Worm (Caenorhabditis elegans) whole organism, early embryonic: Measurements from ENCODE around the gene R07H5.16.

ENCODE experiments used
- B0310.2 ChIP-seq: sonication (generic microtip); optimal IDR thresholded peaks from 2 replicates; lab custom pipeline; 2016; ENCODE audit warnings: mild to moderate bottlenecking, missing genetic modification characterization, missing compliant biosample characterization
- F13C5.2 ChIP-seq: sonication (generic microtip); optimal IDR thresholded peaks from 2 replicates; lab custom pipeline; 2017; ENCODE audit warnings: mild to moderate bottlenecking, missing genetic modification characterization, inconsistent platforms, missing compliant biosample characterization
- aly-1 ChIP-seq: sonication (generic microtip); optimal IDR thresholded peaks from 2 replicates; lab custom pipeline; 2016; ENCODE audit warnings: missing genetic modification characterization, missing compliant biosample characterization
- ama-1 ChIP-seq: fragments of 150-350 bp; optimal IDR thresholded peaks from 2 replicates; lab custom pipeline; 2014
- ceh-13 ChIP-seq: fragments of 200-800 bp; sonication (Bioruptor generic); optimal IDR thresholded peaks from 2 replicates; lab custom pipeline; 2018; ENCODE audit warnings: mild to moderate bottlenecking, missing genetic modification characterization, missing compliant biosample characterization
- ceh-36 ChIP-seq: sonication (generic microtip); optimal IDR thresholded peaks from 2 replicates; lab custom pipeline; 2016; ENCODE audit warnings: missing genetic modification characterization, inconsistent platforms, missing compliant biosample characterization
- ets-7 ChIP-seq: sonication (generic microtip); optimal IDR thresholded peaks from 2 replicates; lab custom pipeline; 2016; ENCODE audit warnings: missing genotype, missing genetic modification characterization, missing compliant biosample characterization
- flt-1 ChIP-seq: fragments of 200-800 bp; sonication (Bioruptor generic); IDR thresholded peaks from 2 replicates; pipeline ENCODE4 v1.3.6; 2022; ENCODE audit warnings: missing genetic modification characterization, missing compliant biosample characterization
- hmbx-1 ChIP-seq: sonication (generic microtip); optimal IDR thresholded peaks from 2 replicates; lab custom pipeline; 2016; ENCODE audit warnings: mild to moderate bottlenecking, missing genetic modification characterization, missing compliant biosample characterization
- hmg-4 ChIP-seq: fragments of 200-800 bp; sonication (Bioruptor generic); optimal IDR thresholded peaks from 2 replicates; lab custom pipeline; 2018; ENCODE audit warnings: mild to moderate bottlenecking, missing genetic modification characterization, missing compliant biosample characterization
- hnd-1 ChIP-seq: sonication (generic microtip); optimal IDR thresholded peaks from 2 replicates; lab custom pipeline; 2016; ENCODE audit warnings: missing genetic modification characterization, missing compliant biosample characterization
- pes-1 ChIP-seq: fragments of 200-800 bp; sonication (Bioruptor generic); IDR thresholded peaks from 2 replicates; pipeline ENCODE4 v1.3.6; 2022; ENCODE audit warnings: missing genetic modification reagents, missing genetic modification characterization, missing compliant biosample characterization
- scrt-1 ChIP-seq: fragments of 200-800 bp; sonication (Bioruptor generic); IDR thresholded peaks from 2 replicates; pipeline ENCODE4 v1.3.6; 2022; ENCODE audit warnings: missing genetic modification characterization, missing compliant biosample characterization
- sea-1 ChIP-seq: fragments of 200-800 bp; sonication (Bioruptor generic); conservative IDR thresholded peaks from 2 replicates; pipeline ENCODE4 v1.3.6; 2022; ENCODE audit warnings: missing genetic modification characterization, missing compliant biosample characterization
- tbx-11 ChIP-seq: fragments of 200-800 bp; sonication (Bioruptor generic); IDR thresholded peaks from 2 replicates; pipeline ENCODE4 v1.3.6; 2022; ENCODE audit warnings: missing genetic modification characterization, missing compliant biosample characterization
- tbx-37 ChIP-seq: fragments of 200-800 bp; sonication (Bioruptor generic); conservative IDR thresholded peaks from 2 replicates; pipeline ENCODE4 v1.3.6; 2022; ENCODE audit warnings: missing genetic modification reagents, missing genetic modification characterization, missing compliant biosample characterization
- tra-4 ChIP-seq: sonication (generic microtip); optimal IDR thresholded peaks from 2 replicates; lab custom pipeline; 2017; ENCODE audit warnings: missing genetic modification characterization, missing compliant biosample characterization

R07H5.16 gene

ce11 chrIV:11210781-11211256 lies 11.7 kb downstream of the R07H5.16 start, which contains the start of gene adk-1:
Gene adk-1 (minus strand): TSS chrIV:11210831.
- TF ChIP-seq hnd-1 (tag; lab: Kevin White, UChicago) (no peak), pes-1 (no peak)

- TF ChIP-seq ets-7 (tag; lab: Kevin White, UChicago) (no peak), sea-1 (GFP tag; lab: Robert Waterston, UW) (no peak), scrt-1 (GFP tag; lab: Robert Waterston, UW) (no peak), F13C5.2 (tag; lab: Kevin White, UChicago) (no peak), tbx-11 (GFP tag; lab: Robert Waterston, UW) (no peak), hnd-1 (tag; lab: Kevin White, UChicago) (no peak), flt-1 (GFP tag; lab: Robert Waterston, UW) (no peak), tbx-37 (GFP tag; lab: Robert Waterston, UW) (no peak), tra-4 (tag; lab: Kevin White, UChicago) (no peak), aly-1 (tag; lab: Kevin White, UChicago) (no peak), ceh-13 (GFP tag; lab: Kevin White, UChicago) (no peak), ama-1 (no peak), pes-1 (no peak)
Observed at ce11 chrIV:11211547-11211946, 12.4 kb downstream of the R07H5.16 start.

ce11 chrIV:11212978-11213377 lies 13.8 kb downstream of the R07H5.16 start:
- TF ChIP-seq ceh-13 (GFP tag; lab: Kevin White, UChicago) = no peak

ce11 chrIV:11218037-11218436 lies 18.9 kb downstream of the R07H5.16 start, which contains the start of gene zip-6:
Gene zip-6 (minus strand): TSS chrIV:11218137.
- no peak for TF ChIP-seq ceh-36
- no peak for TF ChIP-seq F13C5.2 (tag; lab: Kevin White, UChicago)
- no peak for TF ChIP-seq hnd-1 (tag; lab: Kevin White, UChicago)
- TF ChIP-seq ama-1 = no peak
- no peak for TF ChIP-seq scrt-1 (GFP tag; lab: Robert Waterston, UW)
- no peak for TF ChIP-seq ceh-13 (GFP tag; lab: Kevin White, UChicago)
- no peak for TF ChIP-seq B0310.2 (tag; lab: Kevin White, UChicago)
- no peak for TF ChIP-seq sea-1 (GFP tag; lab: Robert Waterston, UW)
- TF ChIP-seq pes-1 = no peak
- TF ChIP-seq hmbx-1 (tag; lab: Kevin White, UChicago) = no peak

ce11 chrIV:11223878-11224277 lies 24.7 kb downstream of the R07H5.16 start, which contains the start of gene C29F4.3:
Gene C29F4.3 (minus strand): TSS chrIV:11223978.
- TF ChIP-seq B0310.2 (tag; lab: Kevin White, UChicago) = no peak
- TF ChIP-seq hnd-1 (tag; lab: Kevin White, UChicago) = no peak
- TF ChIP-seq flt-1 (GFP tag; lab: Robert Waterston, UW) = no peak
- no peak for TF ChIP-seq sea-1 (GFP tag; lab: Robert Waterston, UW)
- TF ChIP-seq ceh-13 (GFP tag; lab: Kevin White, UChicago) = no peak
- no peak for TF ChIP-seq scrt-1 (GFP tag; lab: Robert Waterston, UW)
- TF ChIP-seq aly-1 (tag; lab: Kevin White, UChicago) = no peak
- TF ChIP-seq hmbx-1 (tag; lab: Kevin White, UChicago) = no peak
- no peak for TF ChIP-seq tra-4 (tag; lab: Kevin White, UChicago)
- TF ChIP-seq hmg-4 = no peak
- TF ChIP-seq ama-1 = no peak
- TF ChIP-seq ets-7 (tag; lab: Kevin White, UChicago) = no peak
- TF ChIP-seq F13C5.2 (tag; lab: Kevin White, UChicago) = no peak
- no peak for TF ChIP-seq ceh-36
- no peak for TF ChIP-seq tbx-37 (GFP tag; lab: Robert Waterston, UW)

ce11 chrIV:11225206-11225605 lies 26.1 kb downstream of the R07H5.16 start, which contains the start of gene col-125:
Gene col-125 (plus strand): TSS chrIV:11225506.
- no peak for TF ChIP-seq sea-1 (GFP tag; lab: Robert Waterston, UW)
- no peak for TF ChIP-seq flt-1 (GFP tag; lab: Robert Waterston, UW)
- TF ChIP-seq ama-1 = no peak
- TF ChIP-seq ets-7 (tag; lab: Kevin White, UChicago) = no peak
- TF ChIP-seq hmg-4 = no peak
- TF ChIP-seq aly-1 (tag; lab: Kevin White, UChicago) = no peak
- TF ChIP-seq ceh-36 = no peak
- no peak for TF ChIP-seq tra-4 (tag; lab: Kevin White, UChicago)
- TF ChIP-seq scrt-1 (GFP tag; lab: Robert Waterston, UW) = no peak
- TF ChIP-seq tbx-11 (GFP tag; lab: Robert Waterston, UW) = no peak
- no peak for TF ChIP-seq hmbx-1 (tag; lab: Kevin White, UChicago)
- TF ChIP-seq tbx-37 (GFP tag; lab: Robert Waterston, UW) = no peak
- no peak for TF ChIP-seq F13C5.2 (tag; lab: Kevin White, UChicago)
- TF ChIP-seq pes-1 = no peak
- TF ChIP-seq hnd-1 (tag; lab: Kevin White, UChicago) = no peak
- no peak for TF ChIP-seq B0310.2 (tag; lab: Kevin White, UChicago)
- TF ChIP-seq ceh-13 (GFP tag; lab: Kevin White, UChicago) = no peak

ce11 chrIV:11226545-11226944 lies 27.4 kb downstream of the R07H5.16 start:
- TF ChIP-seq tbx-11 (GFP tag; lab: Robert Waterston, UW) (no peak), tra-4 (tag; lab: Kevin White, UChicago) (no peak), tbx-37 (GFP tag; lab: Robert Waterston, UW) (no peak), ceh-36 (no peak), aly-1 (tag; lab: Kevin White, UChicago) (no peak), hmbx-1 (tag; lab: Kevin White, UChicago) (no peak)

- TF ChIP-seq ceh-13 (GFP tag; lab: Kevin White, UChicago) (no peak), sea-1 (GFP tag; lab: Robert Waterston, UW) (no peak), ets-7 (tag; lab: Kevin White, UChicago) (no peak), tbx-11 (GFP tag; lab: Robert Waterston, UW) (no peak), F13C5.2 (tag; lab: Kevin White, UChicago) (no peak), B0310.2 (tag; lab: Kevin White, UChicago) (no peak)
Observed at ce11 chrIV:11229013-11229412, 29.9 kb downstream of the R07H5.16 start.
